Worm (Caenorhabditis elegans): Measurements from ENCODE around the gene lurp-3.

lurp-3 gene

ce11 chrV:13426764-13427163 lies 28.8 kb upstream of the lurp-3 start, which contains the start of gene srd-18 (continued):
- TF ChIP-seq ekl-4 (GFP tag; IDR thresholded peaks at IDR 0.05) (no peak), F10E7.11 (tag; optimal IDR thresholded peaks at IDR 0.05) (no peak), ztf-18 (tag; optimal IDR thresholded peaks at IDR 0.05) (no peak)

DNA sequence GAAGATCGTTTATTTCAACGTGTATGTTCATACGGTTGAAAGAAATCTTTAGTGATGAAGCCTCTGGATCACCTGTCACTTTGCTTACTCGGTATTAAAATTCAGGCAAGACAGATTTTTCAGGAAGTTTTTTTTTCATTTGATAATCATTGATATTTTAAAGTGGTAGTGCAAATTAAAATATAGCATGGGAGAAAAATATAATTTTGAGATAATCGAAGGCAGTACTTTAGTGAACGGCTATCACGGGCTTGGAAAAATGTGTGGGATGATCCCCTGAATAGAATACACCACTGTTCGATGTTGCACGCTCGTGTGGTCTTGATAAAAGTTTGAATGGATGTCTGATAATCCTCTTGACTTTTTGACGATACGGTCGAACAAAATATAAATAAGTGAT lies 28.2 kb upstream of the lurp-3 start:
- TF ChIP-seq snpc-1.3 (tag; optimal IDR thresholded peaks at IDR 0.05; ENCODE audit: insufficient read depth), result no peak
- TF ChIP-seq pbrm-1 (GFP tag; IDR thresholded peaks at IDR 0.05), result no peak
- no peak for TF ChIP-seq nhr-179 (tag; optimal IDR thresholded peaks at IDR 0.05)
- TF ChIP-seq lin-35 (GFP tag; optimal IDR thresholded peaks at IDR 0.05), result no peak
- TF ChIP-seq him-1 (tag; optimal IDR thresholded peaks at IDR 0.05), result no peak
- TF ChIP-seq ccch-3 (GFP tag; optimal IDR thresholded peaks at IDR 0.05), result no peak
- no peak for TF ChIP-seq nfya-1 (tag; optimal IDR thresholded peaks at IDR 0.05; ENCODE audit: borderline replicate concordance, insufficient read depth)
- TF ChIP-seq lir-1 (GFP tag; conservative IDR thresholded peaks at IDR 0.05), result no peak
- TF ChIP-seq ztf-3 (GFP tag; optimal IDR thresholded peaks at IDR 0.05), result no peak
- no peak for TF ChIP-seq fkh-3 (tag; optimal IDR thresholded peaks at IDR 0.05)

ce11 chrV:13428660-13429059 lies 26.9 kb upstream of the lurp-3 start, which contains the start of gene srd-19:
srd-19 (minus strand) TSS chrV:13428760.
- TF ChIP-seq egl-18 (GFP tag; IDR thresholded peaks at IDR 0.05), result no peak
- TF ChIP-seq C17E4.6 (GFP tag; IDR thresholded peaks at IDR 0.05), result no peak
- TF ChIP-seq ztf-25 (GFP tag; IDR thresholded peaks at IDR 0.05), result no peak
- TF ChIP-seq Y53F4B.3 (GFP tag; IDR thresholded peaks at IDR 0.05), result no peak
- no peak for TF ChIP-seq K11D2.4 (GFP tag; IDR thresholded peaks at IDR 0.05)
- no peak for TF ChIP-seq Y56A3A.18 (GFP tag; IDR thresholded peaks at IDR 0.05)
- no peak for TF ChIP-seq hmg-20 (GFP tag; IDR thresholded peaks at IDR 0.05)
- no peak for TF ChIP-seq rcor-1 (GFP tag; IDR thresholded peaks at IDR 0.05)
- no peak for TF ChIP-seq F37B4.10 (GFP tag; IDR thresholded peaks at IDR 0.05)
- TF ChIP-seq aptf-2 (GFP tag; conservative IDR thresholded peaks at IDR 0.05), result no peak
- no peak for TF ChIP-seq zim-3 (tag; optimal IDR thresholded peaks at IDR 0.05)
- TF ChIP-seq sptf-2 (GFP tag; optimal IDR thresholded peaks at IDR 0.05), result no peak
- no peak for TF ChIP-seq bed-2 (GFP tag; IDR thresholded peaks at IDR 0.05)

DNA sequence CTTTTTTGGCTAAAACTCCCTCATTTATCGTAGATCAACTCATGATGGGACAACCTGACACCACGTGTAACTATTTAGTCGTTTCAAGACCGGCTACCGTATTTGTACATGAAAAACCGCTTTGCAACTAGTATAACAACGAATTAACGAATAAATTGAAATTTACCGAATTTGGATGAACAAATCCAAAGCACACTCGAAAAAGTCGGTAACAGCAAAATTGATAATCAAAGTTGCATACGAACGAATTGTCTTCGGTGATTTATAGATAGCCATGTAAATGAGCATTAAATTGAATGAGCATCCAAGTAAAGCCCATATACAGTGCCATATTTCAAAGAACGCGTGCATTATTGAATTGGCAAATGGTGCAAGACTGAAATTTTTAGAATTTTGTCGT lies 23.2 kb upstream of the lurp-3 start, which contains the start of gene srd-17:
srd-17 (minus strand) TSS at position 351 of the 400 bp plus-strand sequence.
- TF ChIP-seq gei-17 (GFP tag; optimal IDR thresholded peaks at IDR 0.05), result no peak
- TF ChIP-seq Y79H2A.3 (GFP tag; conservative IDR thresholded peaks at IDR 0.05), result no peak
- TF ChIP-seq F33H1.4 (GFP tag; IDR thresholded peaks at IDR 0.05), result no peak
- TF ChIP-seq ccch-3 (GFP tag; optimal IDR thresholded peaks at IDR 0.05), result no peak
- TF ChIP-seq hlh-12 (tag; optimal IDR thresholded peaks at IDR 0.05), result no peak
- no peak for TF ChIP-seq snpc-1.1 (tag; optimal IDR thresholded peaks at IDR 0.05; ENCODE audit: insufficient read depth)
- no peak for TF ChIP-seq aptf-3 (GFP tag; IDR thresholded peaks at IDR 0.05)
- TF ChIP-seq aptf-2 (GFP tag; conservative IDR thresholded peaks at IDR 0.05), result no peak
- no peak for TF ChIP-seq K11D2.4 (GFP tag; IDR thresholded peaks at IDR 0.05)
- no peak for TF ChIP-seq F39B2.1 (GFP tag; IDR thresholded peaks at IDR 0.05)
- TF ChIP-seq attf-3 (GFP tag; conservative IDR thresholded peaks at IDR 0.05), result no peak
- no peak for TF ChIP-seq pha-4 (tag; optimal IDR thresholded peaks at IDR 0.05)
- no peak for TF ChIP-seq lin-35 (GFP tag; optimal IDR thresholded peaks at IDR 0.05)
- TF ChIP-seq nfya-2 (GFP tag; IDR thresholded peaks at IDR 0.05), result no peak
- no peak for TF ChIP-seq bed-1 (GFP tag; IDR thresholded peaks at IDR 0.05)
- TF ChIP-seq sdz-38 (tag; optimal IDR thresholded peaks at IDR 0.05), result no peak
- TF ChIP-seq egrh-3 (GFP tag; IDR thresholded peaks at IDR 0.05), result no peak
- no peak for TF ChIP-seq egl-44 (GFP tag; IDR thresholded peaks at IDR 0.05)
- no peak for TF ChIP-seq athp-1 (tag; optimal IDR thresholded peaks at IDR 0.05)
